Fruit fly (Drosophila melanogaster): ENCODE data around the gene mRpS18C.

Gene mRpS18C

DNA sequence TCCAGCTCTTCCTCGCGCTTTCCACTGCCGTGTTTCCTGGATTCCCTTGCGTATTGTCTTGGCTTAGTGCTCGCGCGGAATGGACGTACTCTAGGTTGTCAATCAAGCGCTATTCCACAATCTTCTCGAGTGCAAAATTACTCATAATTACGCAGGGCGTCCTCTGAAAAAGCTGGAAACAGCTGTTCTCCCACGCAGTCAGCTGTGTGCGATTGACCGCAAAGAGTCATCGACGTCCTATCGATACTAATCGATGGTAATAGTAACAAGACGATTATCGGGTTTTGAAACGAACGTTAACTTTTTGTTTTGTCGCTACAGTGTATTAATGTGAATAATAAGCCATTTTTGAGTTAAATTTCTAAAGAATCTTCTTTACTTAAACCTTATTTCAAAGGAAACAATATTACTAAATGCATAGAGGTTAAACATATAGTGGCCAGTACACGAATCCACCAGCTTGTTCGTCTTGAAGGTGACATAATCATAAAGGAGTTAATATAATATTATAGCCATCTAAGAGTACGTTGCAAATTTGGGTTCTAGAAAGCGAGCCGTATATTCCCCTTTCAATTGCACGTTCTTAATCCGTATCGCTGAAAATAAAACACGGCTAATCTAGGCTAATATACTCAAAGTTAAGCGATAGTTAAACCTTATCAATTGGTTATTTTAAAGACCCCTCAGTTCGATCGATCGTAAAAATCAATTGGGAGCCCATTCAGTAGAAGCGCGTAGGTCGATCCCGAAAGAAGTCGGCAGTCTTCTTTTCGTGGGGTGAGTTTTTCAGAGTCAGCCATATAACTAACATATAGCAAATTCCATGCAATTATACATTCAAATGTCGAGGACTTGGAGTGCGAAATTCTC is 35.5 kb downstream of the mRpS18C start, which contains the start of the genes CG2224 and CDase:
CG2224 (minus strand) TSS at position 235 of the 870 bp plus-strand sequence.
CDase (plus strand) TSS at position 456 of the 870 bp plus-strand sequence.
- TF ChIP-seq CG17801 (GFP tag; optimal IDR thresholded peaks at IDR 0.05; ENCODE audit: partially characterized antibody) = peak; percentile 30

DNA sequence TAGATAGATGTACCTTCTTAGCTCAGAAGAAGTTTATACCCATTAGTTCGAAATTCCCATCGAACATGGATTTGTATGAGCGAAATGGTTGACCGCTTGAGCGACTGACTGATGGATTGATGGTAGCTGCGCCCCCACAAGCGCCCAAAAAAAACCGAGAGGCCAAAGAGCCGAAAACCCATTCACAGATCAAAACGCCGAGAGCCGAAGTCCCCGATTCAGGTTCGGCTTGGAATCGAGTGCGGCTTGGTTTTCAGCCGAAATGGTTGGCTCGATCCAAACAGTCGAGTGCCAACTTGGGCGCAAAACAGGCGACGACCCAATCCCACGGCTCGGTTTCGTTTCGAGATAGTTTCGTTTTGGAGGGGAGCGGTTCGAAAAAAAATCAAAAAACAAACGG is 36.4 kb downstream of the mRpS18C start:
- no peak for TF ChIP-seq CG17801 (GFP tag; optimal IDR thresholded peaks at IDR 0.05; ENCODE audit: partially characterized antibody)

DNA sequence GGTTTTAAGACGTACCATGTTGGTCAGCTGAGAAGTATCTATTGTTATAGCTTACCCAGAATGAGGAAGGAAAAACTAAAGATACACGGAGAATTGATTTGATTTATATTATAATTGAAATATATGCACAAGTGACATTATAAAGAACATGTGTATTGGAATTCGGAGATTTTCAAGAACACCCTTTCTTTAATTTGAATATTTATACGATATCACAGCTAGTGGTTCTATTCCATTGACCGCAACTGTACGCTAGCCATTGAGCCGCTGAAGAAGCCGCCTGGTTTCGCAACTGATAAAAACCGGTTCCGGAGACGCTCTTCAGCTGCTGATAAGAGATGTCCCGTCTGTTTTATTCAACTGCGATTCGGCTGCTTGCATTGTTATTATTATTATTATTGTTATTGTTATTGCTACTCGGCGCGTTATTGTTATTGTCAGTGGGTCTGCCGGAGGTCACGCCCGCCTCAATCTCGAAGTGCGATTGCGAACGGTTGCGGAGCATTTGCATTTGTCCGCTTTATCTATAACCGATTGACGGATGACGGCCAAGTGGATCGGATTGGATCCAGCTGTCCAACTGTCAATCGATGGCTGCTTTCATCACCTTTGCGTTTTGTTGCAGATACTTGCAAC is 38.0 kb downstream of the mRpS18C start:
- no peak for TF ChIP-seq CG17801 (GFP tag; optimal IDR thresholded peaks at IDR 0.05; ENCODE audit: partially characterized antibody)

DNA sequence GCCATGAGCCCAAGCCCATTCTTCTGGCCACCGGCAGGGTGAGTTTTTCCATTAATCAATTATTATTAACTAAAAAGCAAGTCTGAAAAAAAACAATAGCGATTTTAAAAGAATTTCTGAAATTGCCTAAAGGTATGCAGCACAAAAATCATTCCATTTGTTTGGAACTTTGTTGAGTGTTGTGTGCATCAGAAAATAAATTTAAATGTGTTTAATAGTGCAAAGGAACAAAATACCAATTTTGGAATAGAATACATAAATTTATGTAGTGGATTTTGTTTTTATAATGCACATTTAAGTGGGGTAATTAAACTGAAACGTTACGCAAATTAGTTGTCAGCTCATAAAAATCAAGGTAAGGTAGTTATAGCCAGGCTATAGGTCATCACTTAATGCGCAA is 40.5 kb downstream of the mRpS18C start:
- TF ChIP-seq CG17801 (GFP tag; optimal IDR thresholded peaks at IDR 0.05; ENCODE audit: partially characterized antibody) = no peak

DNA sequence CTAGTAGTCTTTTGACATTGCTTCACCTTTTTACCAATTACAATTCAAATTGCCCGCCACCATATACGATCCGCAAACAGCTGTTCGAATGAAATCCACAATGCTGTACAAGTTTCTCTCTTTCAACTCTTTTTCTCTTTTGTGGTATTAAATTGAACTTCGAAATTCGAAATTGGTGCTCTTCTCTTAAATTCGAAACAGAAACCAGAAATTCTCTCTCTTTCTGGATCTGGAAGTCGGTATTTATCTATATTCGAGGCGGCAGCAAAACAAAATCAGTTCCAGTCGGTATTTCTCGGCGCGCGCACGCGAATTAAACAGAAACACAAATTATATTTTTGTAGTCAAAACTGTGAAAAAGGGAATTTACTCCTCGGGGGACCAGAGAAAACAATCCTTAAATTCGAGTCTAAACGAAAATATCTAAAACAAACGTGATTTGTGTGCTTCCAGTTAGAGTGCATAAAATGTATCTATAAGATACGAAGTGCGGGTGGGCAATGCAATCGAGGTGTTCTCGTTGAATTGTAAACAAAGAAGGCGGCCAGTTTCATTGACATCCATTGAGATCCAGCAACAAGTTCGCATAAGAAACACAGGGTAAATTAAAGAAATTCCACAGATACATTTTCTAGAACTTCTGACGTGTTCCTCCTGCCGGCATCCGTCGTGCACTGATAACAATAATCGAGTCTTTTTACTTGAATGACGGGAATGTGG is 42.2 kb downstream of the mRpS18C start, which contains the start of gene PH4alphaEFB:
PH4alphaEFB (plus strand) TSS at position 276 of the 720 bp plus-strand sequence.
- peak; percentile 2 for TF ChIP-seq CG17801 (GFP tag; optimal IDR thresholded peaks at IDR 0.05; ENCODE audit: partially characterized antibody)

DNA sequence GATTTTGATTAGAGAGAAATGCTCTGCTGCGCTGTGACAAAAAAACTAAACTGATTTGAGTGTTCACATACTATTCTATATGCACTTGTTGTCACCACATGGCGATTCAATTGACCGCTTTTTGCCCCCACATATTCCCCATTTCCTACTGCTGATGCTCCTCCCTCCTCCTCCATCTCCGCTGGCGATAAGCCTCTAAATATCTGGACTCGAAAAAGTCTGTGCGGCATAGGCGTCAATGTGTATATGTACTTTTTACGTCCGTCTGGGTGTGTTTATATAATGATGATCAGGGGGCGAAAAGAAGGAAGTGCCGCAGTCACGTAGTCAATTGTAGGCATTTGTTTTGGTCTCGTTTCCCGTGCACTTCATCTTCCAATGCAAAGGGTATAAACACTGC is 42.7 kb downstream of the mRpS18C start:
- TF ChIP-seq CG17801 (GFP tag; optimal IDR thresholded peaks at IDR 0.05; ENCODE audit: partially characterized antibody) = no peak

DNA sequence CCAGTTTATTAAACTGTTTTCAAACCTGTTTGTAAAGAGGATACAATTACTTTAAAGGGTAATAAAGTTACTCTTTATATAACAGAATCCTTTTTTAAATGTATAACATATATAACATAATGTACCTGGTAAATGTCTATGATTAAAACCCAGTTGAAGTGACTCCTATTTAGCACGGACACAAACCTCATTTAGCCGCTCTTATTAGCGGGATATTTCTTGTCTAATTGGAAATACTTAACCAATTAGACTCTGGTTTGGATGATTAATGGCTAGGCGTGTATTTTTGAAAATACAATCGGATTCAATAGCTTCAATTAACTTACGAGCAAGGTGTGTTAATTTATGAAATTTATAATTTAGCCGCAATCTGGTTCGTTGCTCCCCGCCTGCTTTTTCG is 43.3 kb downstream of the mRpS18C start:
- TF ChIP-seq CG17801 (GFP tag; optimal IDR thresholded peaks at IDR 0.05; ENCODE audit: partially characterized antibody) = no peak

DNA sequence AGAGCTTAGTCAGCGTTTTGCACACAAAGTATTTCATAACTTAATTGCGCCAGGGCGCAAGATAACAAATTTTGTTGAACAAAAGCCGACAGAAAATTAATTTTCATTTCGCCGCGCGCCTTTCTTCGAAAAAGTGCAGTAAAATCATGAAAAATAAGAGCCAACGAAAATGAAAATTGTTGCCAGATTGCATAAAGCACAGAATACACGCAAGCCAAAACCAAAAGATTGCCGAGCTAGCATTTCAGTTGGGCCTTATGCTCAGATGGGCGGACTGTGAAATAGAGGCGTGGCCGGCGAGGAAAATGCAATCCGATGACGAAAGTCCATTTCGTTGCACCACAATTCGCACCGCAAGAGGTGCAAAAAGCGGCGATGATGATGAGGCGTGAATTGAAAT is 46.9 kb downstream of the mRpS18C start:
- no peak for TF ChIP-seq CG17801 (GFP tag; optimal IDR thresholded peaks at IDR 0.05; ENCODE audit: partially characterized antibody)

DNA sequence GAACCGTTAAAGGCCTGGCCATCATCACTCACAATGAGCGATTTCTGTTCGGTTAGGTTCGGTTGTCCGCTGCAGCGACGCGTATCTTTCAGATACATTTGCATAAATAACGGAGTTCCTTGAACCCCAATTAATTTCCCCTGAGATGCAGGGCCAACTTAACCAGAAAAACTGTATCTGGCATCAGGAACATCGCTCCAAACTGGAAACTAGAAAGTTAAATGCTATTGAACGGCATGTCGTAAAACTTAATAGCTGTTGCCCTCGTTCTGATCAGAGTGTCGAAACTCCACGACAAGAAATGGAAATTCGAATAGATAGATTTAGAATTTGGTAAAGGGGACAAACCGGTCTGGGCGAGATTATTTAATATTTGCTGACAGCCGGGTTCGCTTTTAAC is 48.6 kb downstream of the mRpS18C start:
- TF ChIP-seq CG17801 (GFP tag; optimal IDR thresholded peaks at IDR 0.05; ENCODE audit: partially characterized antibody) = no peak

All from ovary, adult (tissue).